Fruit fly (Drosophila melanogaster): ENCODE results near the gene CG4546.

Gene CG4546

dm6 chr3R:15803502-15804461, 42.6 kb upstream of the CG4546 start, which contains the start of gene alpha-Man-IIb (continued):
- TF ChIP-seq Stat92E (GFP tag; optimal IDR thresholded peaks at IDR 0.05) (no peak), gem (tag; optimal IDR thresholded peaks at IDR 0.05) (no peak), ems (GFP tag; optimal IDR thresholded peaks at IDR 0.05) (peak; percentile 30), CG7745 (tag; optimal IDR thresholded peaks at IDR 0.05) (no peak), inv (GFP tag; IDR thresholded peaks at IDR 0.05; ENCODE audit: partially characterized antibody) (peak; percentile 58), HmgZ (tag; optimal IDR thresholded peaks at IDR 0.05) (peak; percentile 65), CG7928 (GFP tag; optimal IDR thresholded peaks at IDR 0.05) (no peak), zfh2 (GFP tag; optimal IDR thresholded peaks at IDR 0.05) (no peak), CG7786 (GFP tag; optimal IDR thresholded peaks at IDR 0.05) (no peak), CG30431 (GFP tag; optimal IDR thresholded peaks at IDR 0.05) (no peak), chinmo (GFP tag; IDR thresholded peaks at IDR 0.05; ENCODE audit: partially characterized antibody) (0 out of 4 replicates have a peak, but pooled peaks have one; percentile 39), CG8944 (GFP tag; optimal IDR thresholded peaks at IDR 0.05) (no peak), CG2129 (GFP tag; IDR thresholded peaks at IDR 0.05; ENCODE audit: partially characterized antibody) (peak; percentile 58; the same call in 1 of the 2 replicates), CG4730 (GFP tag; IDR thresholded peaks at IDR 0.05) (no peak), CG33213 (GFP tag; optimal IDR thresholded peaks at IDR 0.05) (peak; percentile 42), TFAM (GFP tag; optimal IDR thresholded peaks at IDR 0.05) (no peak), gro (GFP tag; optimal IDR thresholded peaks at IDR 0.05) (no peak), CG18599 (GFP tag; optimal IDR thresholded peaks at IDR 0.05) (no peak), so (GFP tag; IDR thresholded peaks at IDR 0.05) (no peak), Fer2 (tag; optimal IDR thresholded peaks at IDR 0.05) (no peak), CG8924 (tag; optimal IDR thresholded peaks at IDR 0.05) (peak; percentile 56), HLH3B (GFP tag; IDR thresholded peaks at IDR 0.05) (peak; percentile 17; the same call in 1 of the 2 replicates), cato (GFP tag; optimal IDR thresholded peaks at IDR 0.05; ENCODE audit: borderline replicate concordance) (no peak), caup (GFP tag; optimal IDR thresholded peaks at IDR 0.05; ENCODE audit: severe bottlenecking) (no peak), Dbx (GFP tag; IDR thresholded peaks at IDR 0.05) (peak; percentile 46; the same call in 1 of the 3 replicates), C15 (GFP tag; IDR thresholded peaks at IDR 0.05) (no peak), mam (GFP tag; optimal IDR thresholded peaks at IDR 0.05) (peak; percentile 9), Chrac-16 (GFP tag; optimal IDR thresholded peaks at IDR 0.05) (no peak), CG12391 (tag; optimal IDR thresholded peaks at IDR 0.05) (peak; percentile 33), NC2α (GFP tag; optimal IDR thresholded peaks at IDR 0.05) (no peak), jing (GFP tag; optimal IDR thresholded peaks at IDR 0.05) (no peak), CG9437 (GFP tag; optimal IDR thresholded peaks at IDR 0.05) (no peak), CG1603 (tag; optimal IDR thresholded peaks at IDR 0.05) (peak; percentile 53), CG4820 (GFP tag; optimal IDR thresholded peaks at IDR 0.05) (peak; percentile 20), sna (GFP tag; IDR thresholded peaks at IDR 0.05; ENCODE audit: partially characterized antibody) (peak; percentile 89), toy (GFP tag; IDR thresholded peaks at IDR 0.05) (no peak), CG10366 (GFP tag; IDR thresholded peaks at IDR 0.05) (peak; percentile 12; the same call in 1 of the 2 replicates), Tbp (GFP tag; optimal IDR thresholded peaks at IDR 0.05) (peak; percentile 7), gt (GFP tag; IDR thresholded peaks at IDR 0.05) (no peak), CG10209 (GFP tag; optimal IDR thresholded peaks at IDR 0.05) (peak; percentile 5), Sry-δ (GFP tag; optimal IDR thresholded peaks at IDR 0.05) (peak; percentile 64), CG2712 (tag; optimal IDR thresholded peaks at IDR 0.05) (peak; percentile 8), CG12769 (tag; optimal IDR thresholded peaks at IDR 0.05) (no peak), cas (GFP tag; IDR thresholded peaks at IDR 0.05) (no peak), lab (GFP tag; optimal IDR thresholded peaks at IDR 0.05) (no peak), CG6689 (GFP tag; IDR thresholded peaks at IDR 0.05) (no peak), trem (tag; optimal IDR thresholded peaks at IDR 0.05) (peak; percentile 50), pb (GFP tag; optimal IDR thresholded peaks at IDR 0.05) (no peak)
